Fruit fly (Drosophila melanogaster) whole organism, adult: Measurements from ENCODE around the gene CG7420.

Source experiments
- CG11617 ChIP-seq: fragments of 200-800 bp; sonication (Bioruptor generic); optimal IDR thresholded peaks from 2 replicates; lab custom pipeline; 2017; ENCODE audit warnings: mild to moderate bottlenecking, missing biosample characterization, missing genetic modification reagents, missing genetic modification characterization
- CG12768 ChIP-seq: fragments of 200-800 bp; sonication (Bioruptor generic); optimal IDR thresholded peaks from 2 replicates; lab custom pipeline; 2017; ENCODE audit warnings: missing biosample characterization, missing genetic modification characterization, mild to moderate bottlenecking, moderate library complexity, missing genetic modification reagents
- CG14711 ChIP-seq: fragments of 200-800 bp; sonication (Bioruptor generic); optimal IDR thresholded peaks from 2 replicates; lab custom pipeline; 2018; ENCODE audit warnings: missing biosample characterization, mild to moderate bottlenecking, missing genetic modification characterization, moderate library complexity
- CG1620 ChIP-seq: fragments of 200-800 bp; sonication (Bioruptor generic); optimal IDR thresholded peaks from 2 replicates; lab custom pipeline; 2016; ENCODE audit warnings: missing biosample characterization, missing genetic modification characterization
- CG33017 ChIP-seq: fragments of 200-800 bp; sonication (Bioruptor generic); optimal IDR thresholded peaks from 2 replicates; lab custom pipeline; 2018; ENCODE audit warnings: missing biosample characterization, mild to moderate bottlenecking, missing genetic modification characterization, moderate library complexity
- CG5204 ChIP-seq: fragments of 200-800 bp; sonication (Bioruptor generic); optimal IDR thresholded peaks from 2 replicates; lab custom pipeline; 2016; ENCODE audit warnings: missing biosample characterization, missing genetic modification characterization
- CG7045 ChIP-seq: fragments of 200-800 bp; sonication (Bioruptor generic); optimal IDR thresholded peaks from 2 replicates; lab custom pipeline; 2017; ENCODE audit warnings: missing biosample characterization, mild to moderate bottlenecking, missing genetic modification characterization
- CG7101 ChIP-seq: fragments of 200-800 bp; sonication (Bioruptor generic); optimal IDR thresholded peaks from 2 replicates; lab custom pipeline; 2018; ENCODE audit warnings: missing biosample characterization, mild to moderate bottlenecking, missing genetic modification characterization, moderate library complexity
- Clk ChIP-seq: fragments of 200-800 bp; sonication (Bioruptor generic); optimal IDR thresholded peaks from 2 replicates; lab custom pipeline; 2017; ENCODE audit warnings: missing biosample characterization, missing genetic modification characterization
- Crg-1 ChIP-seq: fragments of 200-800 bp; sonication (Bioruptor generic); optimal IDR thresholded peaks from 2 replicates; lab custom pipeline; 2016; ENCODE audit warnings: missing biosample characterization, missing genetic modification characterization
- Hr96 ChIP-seq: fragments of 200-800 bp; sonication (Bioruptor generic); optimal IDR thresholded peaks from 2 replicates; lab custom pipeline; 2016; ENCODE audit warnings: missing biosample characterization, missing genetic modification characterization
- Mnt ChIP-seq: fragments of 200-800 bp; sonication (Bioruptor generic); optimal IDR thresholded peaks from 2 replicates; lab custom pipeline; 2016; ENCODE audit warnings: missing biosample characterization, mild to moderate bottlenecking, missing genetic modification characterization
- bab1 ChIP-seq: fragments of 200-800 bp; sonication (Bioruptor generic); optimal IDR thresholded peaks from 3 replicates; lab custom pipeline; 2019; ENCODE audit warnings: missing biosample characterization, mild to moderate bottlenecking, missing genetic modification characterization, moderate library complexity
- cic ChIP-seq: fragments of 200-800 bp; sonication (Bioruptor generic); optimal IDR thresholded peaks from 2 replicates; lab custom pipeline; 2017; ENCODE audit warnings: missing biosample characterization, mild to moderate bottlenecking, missing genetic modification characterization, moderate library complexity
- cnc ChIP-seq, 2 experiments: fragments of >200 bp; optimal IDR thresholded peaks; 2 replicates each; lab custom pipeline; 2017
- kay ChIP-seq: fragments of 200-800 bp; sonication (Bioruptor generic); peaks from one replicate; lab custom pipeline; 2016; ENCODE audit warnings: missing biosample characterization, missing genetic modification characterization, borderline replicate concordance
- ovo ChIP-seq: fragments of 200-800 bp; sonication (Bioruptor generic); optimal IDR thresholded peaks from 2 replicates; lab custom pipeline; 2016; ENCODE audit warnings: missing biosample characterization, missing genetic modification characterization
- pad ChIP-seq: fragments of 200-800 bp; sonication (Bioruptor generic); optimal IDR thresholded peaks from 3 replicates; lab custom pipeline; 2017; ENCODE audit warnings: missing biosample characterization, missing genetic modification characterization, mild to moderate bottlenecking, moderate library complexity, missing genetic modification reagents
- tj ChIP-seq: fragments of 200-800 bp; sonication (Bioruptor generic); optimal IDR thresholded peaks from 3 replicates; lab custom pipeline; 2017; ENCODE audit warnings: missing biosample characterization, mild to moderate bottlenecking, missing genetic modification characterization, moderate library complexity
- toe ChIP-seq: fragments of 200-800 bp; sonication (Bioruptor generic); optimal IDR thresholded peaks from 2 replicates; lab custom pipeline; 2016; ENCODE audit warnings: missing biosample characterization, missing genetic modification characterization

The CG7420 gene

DNA sequence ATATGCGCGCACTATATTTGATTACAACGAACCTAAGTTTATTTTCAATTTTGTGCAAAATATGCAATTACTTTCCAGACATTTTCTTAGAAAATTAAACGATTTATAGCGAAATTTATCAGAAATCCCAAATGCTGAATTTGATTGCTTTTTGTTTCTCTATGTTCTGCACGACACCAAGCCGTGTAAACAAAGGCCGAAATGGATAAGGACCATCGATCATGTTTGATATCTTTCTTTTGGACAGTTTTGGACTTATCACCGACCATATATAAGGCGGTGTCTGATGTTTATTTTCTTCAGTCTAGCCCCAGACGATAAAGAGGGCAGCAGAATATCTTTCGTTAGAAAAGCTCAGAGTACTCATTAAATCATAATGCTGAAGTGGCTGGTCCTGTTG, 8.9 kb downstream of the CG7420 start, which contains the start of gene CG33128:
TSS of gene CG33128 (plus strand) at position 301 of the 400 bp plus-strand sequence.
- TF ChIP-seq CG11617 (GFP tag; lab: Kevin White, UChicago) (no peak), Mnt (GFP tag; lab: Kevin White, UChicago) (no peak), cic (GFP tag; lab: Kevin White, UChicago) (no peak)

DNA sequence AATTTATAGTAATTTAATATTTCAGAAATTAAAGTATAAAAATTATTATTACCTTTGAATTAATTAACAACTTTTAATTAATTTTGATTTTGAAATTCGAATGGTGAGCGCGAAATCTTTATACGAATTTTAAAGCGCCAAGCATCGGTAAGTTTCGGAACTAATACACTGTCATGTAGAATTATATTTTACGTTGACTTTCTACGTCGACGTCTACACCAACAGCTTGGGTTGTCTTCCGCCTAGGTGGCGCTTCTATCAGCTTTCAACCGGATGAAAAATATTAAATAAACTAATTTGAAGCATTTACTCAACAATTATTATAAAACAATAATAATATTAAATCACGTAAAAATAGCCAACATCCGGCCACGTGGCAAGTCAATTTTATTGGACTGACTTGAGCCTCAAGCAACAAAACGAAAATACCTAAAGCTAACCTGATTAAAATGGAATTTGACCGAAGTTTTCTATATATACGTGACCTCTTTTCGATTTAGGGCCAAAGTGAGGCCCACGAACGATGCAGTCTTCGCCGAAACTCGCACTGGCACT, 10.8 kb downstream of the CG7420 start, which contains the start of gene CG31928:
TSS of gene CG31928 (plus strand) at position 505 of the 555 bp plus-strand sequence.
- TF ChIP-seq CG5204 (GFP tag; lab: Kevin White, UChicago) (peak; percentile 20), cnc (optimal IDR thresholded peaks at IDR 0.05; lab: Kevin White, UChicago) (no peak)

- TF ChIP-seq CG1620 (GFP tag; lab: Kevin White, UChicago): no peak
- TF ChIP-seq Clk (GFP tag; lab: Kevin White, UChicago): no peak
- no peak for TF ChIP-seq CG33017
- TF ChIP-seq Hr96 (GFP tag; lab: Kevin White, UChicago): no peak
- TF ChIP-seq CG7101 (tag; lab: Kevin White, UChicago): no peak
- no peak for TF ChIP-seq CG11617 (GFP tag; lab: Kevin White, UChicago)
- no peak for TF ChIP-seq pad
- no peak for TF ChIP-seq Crg-1
- TF ChIP-seq CG7045 (GFP tag; lab: Kevin White, UChicago): no peak
- TF ChIP-seq kay (GFP tag; lab: Kevin White, UChicago): no peak
- no peak for TF ChIP-seq CG5204 (GFP tag; lab: Kevin White, UChicago)
- no peak for TF ChIP-seq cnc (optimal IDR thresholded peaks at IDR 0.05; lab: Kevin White, UChicago)
These were observed 16.6 kb downstream of the CG7420 start for dm6 chr2L:1485975-1486665.

dm6 chr2L:1478488-1478887, 24.2 kb downstream of the CG7420 start:
- TF ChIP-seq Clk (GFP tag; lab: Kevin White, UChicago): no peak
- no peak for TF ChIP-seq pad
- TF ChIP-seq CG7101 (tag; lab: Kevin White, UChicago): no peak
- no peak for TF ChIP-seq bab1 (GFP tag; lab: Kevin White, UChicago)
- no peak for TF ChIP-seq CG7045 (GFP tag; lab: Kevin White, UChicago)
- no peak for TF ChIP-seq CG14711
- no peak for TF ChIP-seq toe (GFP tag; lab: Kevin White, UChicago)
- TF ChIP-seq Mnt (GFP tag; lab: Kevin White, UChicago): no peak
- TF ChIP-seq cic (GFP tag; lab: Kevin White, UChicago): no peak
- TF ChIP-seq Crg-1: no peak

DNA sequence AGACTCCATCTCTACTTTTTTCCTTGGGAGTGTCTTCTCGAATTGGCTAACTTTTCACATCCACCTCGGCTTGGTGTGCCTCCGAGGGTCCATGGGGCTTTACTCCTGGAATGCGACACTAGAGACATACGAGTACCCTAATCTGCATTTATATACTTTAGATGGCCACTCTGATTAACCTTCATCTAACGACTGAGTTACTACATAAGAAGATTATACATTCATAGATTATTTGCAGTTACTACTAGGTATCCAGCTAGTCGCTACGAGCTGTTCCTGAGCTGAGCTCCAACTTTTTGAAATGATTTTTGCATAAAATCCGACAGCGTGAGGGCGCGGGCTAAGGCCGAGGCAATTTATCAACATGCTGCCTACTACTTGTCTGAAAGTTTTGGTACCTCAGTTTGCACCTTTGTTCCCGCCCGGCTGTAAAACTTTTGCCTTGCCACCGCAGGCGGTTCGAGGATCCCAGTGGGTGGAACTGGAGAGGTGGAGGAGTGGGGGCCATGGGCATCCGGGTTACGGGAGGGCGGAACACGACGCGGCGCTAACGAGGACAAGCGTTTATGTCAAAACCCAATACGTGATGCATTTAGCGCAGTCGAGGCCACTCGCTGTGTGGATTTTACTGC, 25.7 kb downstream of the CG7420 start:
- TF ChIP-seq Hr96 (GFP tag; lab: Kevin White, UChicago) (no peak), pad (no peak), bab1 (GFP tag; lab: Kevin White, UChicago) (no peak), CG5204 (GFP tag; lab: Kevin White, UChicago) (no peak), CG1620 (GFP tag; lab: Kevin White, UChicago) (no peak), CG7101 (tag; lab: Kevin White, UChicago) (no peak), CG14711 (no peak), kay (GFP tag; lab: Kevin White, UChicago) (no peak), toe (GFP tag; lab: Kevin White, UChicago) (no peak), cnc (optimal IDR thresholded peaks at IDR 0.05; lab: Kevin White, UChicago) (no peak), CG11617 (GFP tag; lab: Kevin White, UChicago) (no peak), Clk (GFP tag; lab: Kevin White, UChicago) (no peak), Crg-1 (no peak)

- TF ChIP-seq Crg-1 (no peak), toe (GFP tag; lab: Kevin White, UChicago) (no peak), Mnt (GFP tag; lab: Kevin White, UChicago) (no peak), kay (GFP tag; lab: Kevin White, UChicago) (no peak), CG7045 (GFP tag; lab: Kevin White, UChicago) (no peak), CG33017 (no peak), Clk (GFP tag; lab: Kevin White, UChicago) (no peak), cic (GFP tag; lab: Kevin White, UChicago) (no peak), cnc (optimal IDR thresholded peaks at IDR 0.05; lab: Kevin White, UChicago) (no peak), pad (no peak), CG5204 (GFP tag; lab: Kevin White, UChicago) (no peak), ovo (GFP tag; lab: Kevin White, UChicago) (no peak), CG14711 (no peak), CG1620 (GFP tag; lab: Kevin White, UChicago) (no peak), CG11617 (GFP tag; lab: Kevin White, UChicago) (no peak), tj (no peak), CG12768 (no peak), Hr96 (GFP tag; lab: Kevin White, UChicago) (no peak), CG7101 (tag; lab: Kevin White, UChicago) (no peak), bab1 (GFP tag; lab: Kevin White, UChicago) (no peak)
These were observed 29.3 kb downstream of the CG7420 start for dm6 chr2L:1473427-1473826.
